Worm (Caenorhabditis elegans): ENCODE measurements around the gene ptp-4A2.

DNA sequence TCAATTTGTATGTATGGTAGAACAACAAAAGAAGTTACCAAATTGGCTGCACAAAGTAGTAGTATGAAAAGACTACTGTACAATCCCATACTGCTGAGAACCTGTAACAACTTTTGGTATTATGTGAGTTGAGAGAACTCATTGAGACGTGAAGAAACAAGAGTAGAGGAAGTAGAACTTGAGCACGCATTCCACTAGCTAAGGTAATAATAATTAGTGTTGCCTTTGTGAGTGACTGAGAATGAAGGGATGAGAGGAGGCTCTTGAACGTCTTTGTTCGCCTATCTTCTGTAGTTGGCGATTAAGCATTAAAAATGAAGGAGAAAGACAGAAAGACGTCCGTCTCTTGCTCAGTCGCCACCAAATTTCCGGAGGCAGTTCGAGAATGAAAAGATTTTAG is 30.4 kb upstream of the ptp-4A2 start, which contains the start of gene C16B8.4:
- no peak for TF ChIP-seq cey-2 (tag; optimal IDR thresholded peaks at IDR 0.05; ENCODE audit: borderline replicate concordance, insufficient read depth)
- TF ChIP-seq F26F4.8 (GFP tag; conservative IDR thresholded peaks at IDR 0.05) = no peak
- no peak for TF ChIP-seq ZK546.5 (tag; optimal IDR thresholded peaks at IDR 0.05)
- TF ChIP-seq madf-5 (GFP tag; IDR thresholded peaks at IDR 0.05) = no peak
- TF ChIP-seq mdl-1 (tag; optimal IDR thresholded peaks at IDR 0.05) = no peak

Measured in whole organism, L4 larva.